Fruit fly (Drosophila melanogaster): ENCODE measurements around the gene mRpS24.
A peak's percentile ranks its signal among the peaks of the same experiment; 100 is the strongest.

mRpS24 gene

dm6 chr3R:24130080-24130479 lies 33.3 kb downstream of the mRpS24 start, which contains the start of the genes GatB and Tsc1 (continued):
- TF ChIP-seq CG17186 (GFP tag; optimal IDR thresholded peaks at IDR 0.05) (peak; percentile 81), CG4820 (GFP tag; optimal IDR thresholded peaks at IDR 0.05) (no peak), Sin3A (optimal IDR thresholded peaks at IDR 0.05) (peak; percentile 61), rib (GFP tag; IDR thresholded peaks at IDR 0.05) (0 out of 2 replicates have a peak, but pooled peaks have one; percentile 21), pzg (GFP tag; optimal IDR thresholded peaks at IDR 0.05) (peak; percentile 74), hb (GFP tag; IDR thresholded peaks at IDR 0.05; ENCODE audit: partially characterized antibody) (no peak), CG8359 (GFP tag; optimal IDR thresholded peaks at IDR 0.05; ENCODE audit: borderline replicate concordance) (no peak), Doc3 (GFP tag; IDR thresholded peaks at IDR 0.05; ENCODE audit: partially characterized antibody) (no peak), CG7271 (tag; optimal IDR thresholded peaks at IDR 0.05) (no peak), CG12236 (GFP tag; optimal IDR thresholded peaks at IDR 0.05) (no peak), CG10959 (GFP tag; IDR thresholded peaks at IDR 0.05) (no peak), Hmr (GFP tag; optimal IDR thresholded peaks at IDR 0.05) (no peak), Ets97D (GFP tag; optimal IDR thresholded peaks at IDR 0.05) (no peak), lola (GFP tag; optimal IDR thresholded peaks at IDR 0.05) (no peak), fu2 (GFP tag; optimal IDR thresholded peaks at IDR 0.05) (no peak), onecut (GFP tag; IDR thresholded peaks at IDR 0.05) (no peak), CG10267 (tag; optimal IDR thresholded peaks at IDR 0.05) (no peak), salm (tag; optimal IDR thresholded peaks at IDR 0.05) (no peak), CG8924 (tag; optimal IDR thresholded peaks at IDR 0.05) (no peak), Kr (GFP tag; optimal IDR thresholded peaks at IDR 0.05) (no peak), row (GFP tag; IDR thresholded peaks at IDR 0.05) (no peak), CG7357 (GFP tag; IDR thresholded peaks at IDR 0.05) (no peak), CG11504 (tag; optimal IDR thresholded peaks at IDR 0.05) (no peak), eve (GFP tag; optimal IDR thresholded peaks at IDR 0.05) (no peak), pnt (GFP tag; optimal IDR thresholded peaks at IDR 0.05) (no peak), CG10979 (tag; optimal IDR thresholded peaks at IDR 0.05) (no peak), CG34422 (GFP tag; IDR thresholded peaks at IDR 0.05) (peak; percentile 52; the same call in 1 of the 3 replicates), MESR4 (GFP tag; optimal IDR thresholded peaks at IDR 0.05) (peak; percentile 56), br (optimal IDR thresholded peaks at IDR 0.05) (no peak), BtbVII (GFP tag; optimal IDR thresholded peaks at IDR 0.05) (no peak), Nf-YB (GFP tag; optimal IDR thresholded peaks at IDR 0.05) (peak; percentile 36), sim (GFP tag; IDR thresholded peaks at IDR 0.05) (no peak), grn (GFP tag; optimal IDR thresholded peaks at IDR 0.05) (peak; percentile 81), pum (GFP tag; optimal IDR thresholded peaks at IDR 0.05) (no peak), CG17359 (tag; optimal IDR thresholded peaks at IDR 0.05) (no peak), Mes4 (GFP tag; optimal IDR thresholded peaks at IDR 0.05) (no peak), CG15073 (GFP tag; optimal IDR thresholded peaks at IDR 0.05) (no peak), E2f2 (GFP tag; IDR thresholded peaks at IDR 0.05) (peak; percentile 72), bbx (GFP tag; IDR thresholded peaks at IDR 0.05; ENCODE audit: partially characterized antibody) (peak; percentile 50; the same call in 1 of the 2 replicates), Asciz (GFP tag; optimal IDR thresholded peaks at IDR 0.05) (no peak), scrt (GFP tag; optimal IDR thresholded peaks at IDR 0.05) (no peak), Bgb (GFP tag; IDR thresholded peaks at IDR 0.05; ENCODE audit: partially characterized antibody) (peak; percentile 62), unc-4 (GFP tag; IDR thresholded peaks at IDR 0.05; ENCODE audit: partially characterized antibody) (peak; percentile 43; the same call in 1 of the 2 replicates), grau (tag; optimal IDR thresholded peaks at IDR 0.05) (no peak), hbn (GFP tag; IDR thresholded peaks at IDR 0.05; ENCODE audit: partially characterized antibody) (peak; percentile 38; the same call in 1 of the 2 replicates), Spps (tag; optimal IDR thresholded peaks at IDR 0.05) (no peak), nerfin-1 (tag; optimal IDR thresholded peaks at IDR 0.05) (no peak), CG11696 (GFP tag; IDR thresholded peaks at IDR 0.05) (no peak), CG4854 (GFP tag; optimal IDR thresholded peaks at IDR 0.05) (no peak), CG7928 (GFP tag; optimal IDR thresholded peaks at IDR 0.05) (no peak), CG7963 (GFP tag; IDR thresholded peaks at IDR 0.05; ENCODE audit: partially characterized antibody) (peak; percentile 37; the same call in 1 of the 3 replicates)
